Worm (Caenorhabditis elegans) whole organism, mixed stage, embryonic: ENCODE data around the gene elof-1.
A peak's percentile ranks its signal among the peaks of the same experiment; 100 is the strongest.

Experiments
- M03D4.4 ChIP-seq: sonication (generic microtip); optimal IDR thresholded peaks from 2 replicates; lab custom pipeline; 2017; ENCODE audit warnings: mild to moderate bottlenecking, missing genetic modification characterization, missing compliant biosample characterization
- blmp-1 ChIP-seq: fragments of 150-350 bp; optimal IDR thresholded peaks from 2 replicates; lab custom pipeline; 2014; ENCODE audit warnings: missing biosample characterization, missing genetic modification characterization
- ceh-39 ChIP-seq: fragments of 150-350 bp; optimal IDR thresholded peaks from 2 replicates; lab custom pipeline; 2014; ENCODE audit warnings: missing biosample characterization, missing genetic modification characterization
- ceh-43 ChIP-seq: fragments of 200-800 bp; sonication (Bioruptor generic); optimal IDR thresholded peaks from 2 replicates; lab custom pipeline; 2018; ENCODE audit warnings: mild to moderate bottlenecking, missing genetic modification characterization, moderate library complexity, missing compliant biosample characterization
- ceh-83 ChIP-seq: fragments of 200-800 bp; sonication (Bioruptor generic); optimal IDR thresholded peaks from 2 replicates; lab custom pipeline; 2018; ENCODE audit warnings: mild to moderate bottlenecking, missing genetic modification characterization, missing compliant biosample characterization
- ces-1 ChIP-seq: fragments of 150-350 bp; optimal IDR thresholded peaks from 2 replicates; lab custom pipeline; 2014; ENCODE audit warnings: missing biosample characterization, missing genetic modification reagents, missing genetic modification characterization
- cnd-1 ChIP-seq: fragments of 200-800 bp; sonication (Bioruptor generic); optimal IDR thresholded peaks from 2 replicates; lab custom pipeline; 2018; ENCODE audit warnings: mild to moderate bottlenecking, missing genetic modification characterization, missing compliant biosample characterization
- elt-1 ChIP-seq: sonication (generic microtip); optimal IDR thresholded peaks from 2 replicates; lab custom pipeline; 2017; ENCODE audit warnings: missing genetic modification characterization, mild to moderate bottlenecking, missing compliant biosample characterization, antibody characterized with exemption, moderate library complexity, borderline replicate concordance; ENCODE audit not compliant: insufficient read depth
- elt-3 ChIP-seq: fragments of 150-350 bp; optimal IDR thresholded peaks from 2 replicates; lab custom pipeline; 2014; ENCODE audit warnings: missing biosample characterization, missing genetic modification characterization
- flh-1 ChIP-seq: fragments of 200-800 bp; sonication (Bioruptor generic); optimal IDR thresholded peaks from 2 replicates; lab custom pipeline; 2018; ENCODE audit warnings: mild to moderate bottlenecking, missing genetic modification characterization, moderate library complexity, missing compliant biosample characterization
- ham-2 ChIP-seq: fragments of 200-800 bp; sonication (Bioruptor generic); optimal IDR thresholded peaks from 2 replicates; lab custom pipeline; 2018; ENCODE audit warnings: mild to moderate bottlenecking, missing genetic modification characterization, missing compliant biosample characterization
- lin-13 ChIP-seq: fragments of 150-350 bp; optimal IDR thresholded peaks from 2 replicates; lab custom pipeline; 2014; ENCODE audit warnings: missing biosample characterization, missing genetic modification characterization
- lin-32 ChIP-seq: fragments of 200-800 bp; sonication (Bioruptor generic); optimal IDR thresholded peaks from 2 replicates; lab custom pipeline; 2018; ENCODE audit warnings: mild to moderate bottlenecking, missing genetic modification characterization, missing compliant biosample characterization
- lsy-2 ChIP-seq: fragments of 150-350 bp; optimal IDR thresholded peaks from 2 replicates; lab custom pipeline; 2014; ENCODE audit warnings: missing biosample characterization, missing genetic modification characterization
- mep-1 ChIP-seq: fragments of 150-350 bp; optimal IDR thresholded peaks from 2 replicates; lab custom pipeline; 2017; ENCODE audit warnings: missing biosample characterization, missing genetic modification reagents, missing genetic modification characterization, inconsistent platforms
- mls-2 ChIP-seq: sonication (generic microtip); optimal IDR thresholded peaks from 2 replicates; lab custom pipeline; 2016; ENCODE audit warnings: mild to moderate bottlenecking, missing genetic modification characterization, moderate library complexity, missing compliant biosample characterization
- nhr-12 ChIP-seq: fragments of 150-350 bp; optimal IDR thresholded peaks from 2 replicates; lab custom pipeline; 2014; ENCODE audit warnings: missing biosample characterization, missing genetic modification characterization
- nhr-2 ChIP-seq: fragments of 150-350 bp; optimal IDR thresholded peaks from 2 replicates; lab custom pipeline; 2014; ENCODE audit warnings: missing biosample characterization, missing genetic modification characterization
- nhr-28 ChIP-seq: fragments of 150-350 bp; optimal IDR thresholded peaks from 2 replicates; lab custom pipeline; 2014; ENCODE audit warnings: missing biosample characterization, missing genetic modification characterization
- nhr-76 ChIP-seq: sonication (generic microtip); optimal IDR thresholded peaks from 2 replicates; lab custom pipeline; 2017; ENCODE audit warnings: missing biosample characterization, missing genetic modification characterization
- pha-4 ChIP-seq: fragments of 150-350 bp; optimal IDR thresholded peaks from 2 replicates; lab custom pipeline; 2018; ENCODE audit warnings: missing biosample characterization, missing genetic modification reagents, missing genetic modification characterization
- sem-2 ChIP-seq: fragments of 200-800 bp; sonication (Bioruptor generic); optimal IDR thresholded peaks from 2 replicates; lab custom pipeline; 2018; ENCODE audit warnings: mild to moderate bottlenecking, missing genetic modification characterization, missing compliant biosample characterization
- snpc-4 ChIP-seq: fragments of 150-350 bp; optimal IDR thresholded peaks from 2 replicates; lab custom pipeline; 2014; ENCODE audit warnings: missing biosample characterization, missing genetic modification characterization
- sptf-1 ChIP-seq: sonication (generic microtip); optimal IDR thresholded peaks from 2 replicates; lab custom pipeline; 2017; ENCODE audit warnings: mild to moderate bottlenecking, missing genetic modification characterization, moderate library complexity, missing compliant biosample characterization
- tbx-8 ChIP-seq: fragments of 200-800 bp; sonication (Bioruptor generic); optimal IDR thresholded peaks from 2 replicates; lab custom pipeline; 2018; ENCODE audit warnings: mild to moderate bottlenecking, missing genetic modification characterization, moderate library complexity, missing compliant biosample characterization
- unc-120 ChIP-seq: sonication (generic microtip); optimal IDR thresholded peaks from 2 replicates; lab custom pipeline; 2017; ENCODE audit warnings: missing genetic modification characterization, missing compliant biosample characterization; ENCODE audit not compliant: poor library complexity, severe bottlenecking
- unc-39 ChIP-seq: fragments of 150-350 bp; optimal IDR thresholded peaks from 2 replicates; lab custom pipeline; 2014; ENCODE audit warnings: missing biosample characterization, missing genetic modification characterization
- unc-62 ChIP-seq: fragments of 150-350 bp; optimal IDR thresholded peaks from 2 replicates; lab custom pipeline; 2014; ENCODE audit warnings: missing biosample characterization, missing genetic modification reagents, missing genetic modification characterization
- ztf-11 ChIP-seq: fragments of 150-350 bp; optimal IDR thresholded peaks from 2 replicates; lab custom pipeline; 2014; ENCODE audit warnings: missing biosample characterization, missing genetic modification characterization

Gene elof-1

DNA sequence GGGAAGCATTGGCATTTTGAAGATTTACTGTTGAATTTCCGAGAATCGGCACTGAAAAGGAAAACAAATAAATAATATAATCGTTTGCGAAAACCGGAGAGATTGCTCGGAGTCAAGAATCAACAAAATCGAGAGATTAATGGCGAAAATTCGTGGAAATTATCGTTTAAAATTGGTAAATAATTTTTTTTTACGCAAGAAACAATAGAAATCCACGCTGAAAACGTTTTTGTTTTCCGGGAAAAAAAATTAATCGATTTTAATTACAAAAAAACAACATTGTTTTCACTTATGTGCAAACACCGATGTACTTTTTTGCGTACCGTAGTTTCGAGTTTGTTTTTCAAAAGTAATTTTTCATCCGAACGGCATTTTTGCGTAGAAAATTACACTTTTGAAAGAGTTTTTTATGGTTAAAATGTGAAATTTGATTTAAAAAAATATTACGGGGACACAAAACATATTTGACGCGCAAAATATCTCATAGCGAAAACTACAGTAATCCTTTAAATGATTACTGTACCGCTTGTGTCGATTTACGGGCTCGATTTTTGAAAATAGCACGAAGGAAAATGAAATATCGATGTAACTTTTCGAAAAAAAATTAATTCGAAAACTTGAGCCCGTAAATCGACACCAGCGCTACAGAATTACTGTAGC lies 38.7 kb upstream of the elof-1 start, which contains the start of gene ctl-3:
ctl-3 (minus strand) TSS at position 51 of the 660 bp plus-strand sequence.
- no peak for TF ChIP-seq lin-32
- TF ChIP-seq cnd-1 (tag; lab: Kevin White, UChicago), result no peak
- TF ChIP-seq M03D4.4 (tag; lab: Kevin White, UChicago), result no peak
- no peak for TF ChIP-seq nhr-2
- TF ChIP-seq ceh-83, result no peak
- no peak for TF ChIP-seq ham-2 (GFP tag; lab: Kevin White, UChicago)

DNA sequence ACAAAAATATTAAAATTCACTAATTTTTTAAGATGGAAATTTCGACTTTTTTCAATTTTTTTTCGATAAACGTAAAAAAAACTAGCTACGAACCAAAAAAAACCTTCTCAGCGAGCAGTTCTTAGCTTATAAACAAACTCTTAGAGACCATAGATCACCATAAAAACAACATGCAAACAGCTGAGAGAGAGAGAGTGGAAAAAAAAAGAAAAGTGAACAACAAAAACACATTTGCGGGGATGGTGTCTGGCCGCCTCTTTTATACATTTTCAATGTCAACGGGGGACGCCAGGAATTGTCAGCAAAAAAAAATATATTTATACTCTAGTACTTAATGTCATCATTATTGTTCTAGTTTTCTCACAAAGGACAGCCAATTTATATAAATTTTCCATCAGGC lies 38.0 kb upstream of the elof-1 start:
- TF ChIP-seq elt-3 (tag; lab: Kevin White, UChicago) (no peak), mep-1 (tag; lab: Kevin White, UChicago) (no peak), lin-32 (no peak), unc-120 (tag; lab: Kevin White, UChicago) (no peak), blmp-1 (tag; lab: Kevin White, UChicago) (no peak), sptf-1 (tag; lab: Kevin White, UChicago) (no peak), unc-62 (GFP tag; lab: Kevin White, UChicago) (no peak), ceh-39 (tag; lab: Kevin White, UChicago) (no peak), ham-2 (GFP tag; lab: Kevin White, UChicago) (no peak), unc-39 (no peak), cnd-1 (tag; lab: Kevin White, UChicago) (no peak), snpc-4 (tag; lab: Kevin White, UChicago) (no peak), flh-1 (GFP tag; lab: Kevin White, UChicago) (no peak), nhr-2 (no peak), lsy-2 (no peak), M03D4.4 (tag; lab: Kevin White, UChicago) (no peak)
- TF ChIP-seq, all 35 proteins: peak for 0

- TF ChIP-seq tbx-8 (GFP tag; lab: Kevin White, UChicago) (no peak), sem-2 (GFP tag; lab: Kevin White, UChicago) (no peak), ham-2 (GFP tag; lab: Kevin White, UChicago) (no peak), ces-1 (GFP tag; lab: Kevin White, UChicago) (no peak), blmp-1 (tag; lab: Kevin White, UChicago) (no peak), lin-32 (no peak)
Observed at ce11 chrII:14312182-14312581, 37.4 kb upstream of the elof-1 start.

DNA sequence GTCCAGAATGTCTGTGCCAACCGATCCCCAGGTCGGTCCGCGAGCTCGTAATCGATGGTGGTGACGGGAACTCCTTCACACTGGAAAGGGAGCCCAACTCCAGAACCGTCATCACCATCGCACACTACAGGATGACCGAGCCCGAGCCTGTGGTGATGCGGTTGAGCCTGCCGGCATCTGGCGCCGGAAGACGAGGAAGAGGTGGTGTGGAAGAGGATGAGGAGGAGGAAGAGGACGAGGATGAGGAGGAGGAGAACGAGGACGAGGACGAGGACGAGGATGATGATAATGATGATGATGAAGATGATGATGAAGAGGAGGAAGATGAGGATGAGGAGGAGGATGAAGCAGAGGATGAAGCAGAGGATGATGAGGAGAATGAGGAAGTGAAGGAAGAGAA lies 31.5 kb upstream of the elof-1 start, which contains the start of gene Y54G11A.14:
Y54G11A.14 (plus strand) TSS at position 132 of the 400 bp plus-strand sequence.
- no peak for TF ChIP-seq flh-1 (GFP tag; lab: Kevin White, UChicago)
- no peak for TF ChIP-seq lin-32
- TF ChIP-seq nhr-28 (tag; lab: Kevin White, UChicago), result no peak
- TF ChIP-seq pha-4 (tag; lab: Kevin White, UChicago), result no peak
- TF ChIP-seq elt-1 (tag; lab: Kevin White, UChicago), result no peak
- no peak for TF ChIP-seq nhr-2
- TF ChIP-seq ztf-11 (tag; lab: Kevin White, UChicago), result no peak
- TF ChIP-seq snpc-4 (tag; lab: Kevin White, UChicago), result no peak
- no peak for TF ChIP-seq ceh-43
- no peak for TF ChIP-seq nhr-76 (tag; lab: Kevin White, UChicago)
- TF ChIP-seq ces-1 (GFP tag; lab: Kevin White, UChicago), result no peak
- TF ChIP-seq nhr-12, result no peak
- TF ChIP-seq mep-1 (tag; lab: Kevin White, UChicago), result no peak
- TF ChIP-seq ceh-83, result no peak
- no peak for TF ChIP-seq lin-13 (tag; lab: Kevin White, UChicago)

ce11 chrII:14319227-14319626 lies 30.3 kb upstream of the elof-1 start:
- TF ChIP-seq mls-2 (tag; lab: Kevin White, UChicago) (peak; percentile 0), lin-13 (tag; lab: Kevin White, UChicago) (no peak)
- TF ChIP-seq, all 35 proteins: peak for 1

ce11 chrII:14321225-14321624 lies 28.3 kb upstream of the elof-1 start:
- no peak for TF ChIP-seq sptf-1 (tag; lab: Kevin White, UChicago)
- TF ChIP-seq ces-1 (GFP tag; lab: Kevin White, UChicago), result peak; percentile 74
